Fruit fly (Drosophila melanogaster) whole organism, embryonic: ENCODE results near the gene CG6933.

Source experiments
- Abd-B ChIP-seq: fragments of 200-800 bp; sonication (Bioruptor generic); optimal IDR thresholded peaks from 2 replicates; lab custom pipeline; 2018; ENCODE audit warnings: missing biosample characterization, mild to moderate bottlenecking, missing genetic modification characterization, moderate library complexity
- Ada2b ChIP-seq: fragments of 200-800 bp; sonication (Bioruptor generic); IDR thresholded peaks from 2 replicates; pipeline ENCODE4 v1.3.6; 2022; ENCODE audit warnings: missing biosample characterization, missing genetic modification characterization
- Atf3 ChIP-seq: fragments of 200-800 bp; sonication (Bioruptor generic); optimal IDR thresholded peaks from 3 replicates; lab custom pipeline; 2016; ENCODE audit warnings: missing biosample characterization, missing genetic modification characterization
- B-H1 ChIP-seq: fragments of 200-800 bp; sonication (Bioruptor generic); IDR thresholded peaks from 3 replicates; pipeline ENCODE4 v1.3.6; 2022; ENCODE audit warnings: missing biosample characterization, missing genetic modification characterization
- CG10321 ChIP-seq: fragments of 200-800 bp; sonication (Bioruptor generic); IDR thresholded peaks from 2 replicates; pipeline ENCODE4 v1.3.6; 2022; ENCODE audit warnings: missing biosample characterization, missing genetic modification characterization
- CG10979 ChIP-seq: fragments of 200-800 bp; sonication (Bioruptor generic); optimal IDR thresholded peaks from 2 replicates; lab custom pipeline; 2018; ENCODE audit warnings: missing biosample characterization, mild to moderate bottlenecking, missing genetic modification characterization, moderate library complexity
- CG11696 ChIP-seq: fragments of 200-800 bp; sonication (Bioruptor generic); IDR thresholded peaks from 2 replicates; pipeline ENCODE4 v1.3.6; 2022; ENCODE audit warnings: missing biosample characterization, missing genetic modification characterization
- CG1233 ChIP-seq: fragments of 200-800 bp; sonication (Bioruptor generic); optimal IDR thresholded peaks from 4 replicates; lab custom pipeline; 2018; ENCODE audit warnings: missing biosample characterization, mild to moderate bottlenecking, missing genetic modification characterization
- CG12659 ChIP-seq: fragments of 200-800 bp; sonication (Bioruptor generic); optimal IDR thresholded peaks from 3 replicates; lab custom pipeline; 2017; ENCODE audit warnings: mild to moderate bottlenecking, missing biosample characterization, missing genetic modification reagents, missing genetic modification characterization
- CG13624 ChIP-seq: fragments of 200-800 bp; sonication (Bioruptor generic); optimal IDR thresholded peaks from 2 replicates; lab custom pipeline; 2016; ENCODE audit warnings: missing biosample characterization, missing genetic modification characterization
- CG14014 ChIP-seq: fragments of 200-800 bp; sonication (Bioruptor generic); IDR thresholded peaks from 2 replicates; pipeline ENCODE4 v1.3.6; 2022; ENCODE audit warnings: missing biosample characterization, missing genetic modification characterization
- CG15514 ChIP-seq: fragments of 200-800 bp; sonication (Bioruptor generic); optimal IDR thresholded peaks from 3 replicates; lab custom pipeline; 2017; ENCODE audit warnings: missing biosample characterization, missing genetic modification characterization, mild to moderate bottlenecking, moderate library complexity, missing genetic modification reagents
- CG15601 ChIP-seq: fragments of 200-800 bp; sonication (Bioruptor generic); optimal IDR thresholded peaks from 3 replicates; lab custom pipeline; 2019; ENCODE audit warnings: missing biosample characterization, mild to moderate bottlenecking, missing genetic modification characterization, moderate library complexity
- CG17361 ChIP-seq: fragments of 200-800 bp; sonication (Bioruptor generic); IDR thresholded peaks from 3 replicates; pipeline ENCODE4 v1.3.6; 2022; ENCODE audit warnings: missing biosample characterization, missing genetic modification characterization
- CG2120 ChIP-seq: fragments of 200-800 bp; sonication (Bioruptor generic); optimal IDR thresholded peaks from 3 replicates; lab custom pipeline; 2016; ENCODE audit warnings: missing biosample characterization, missing genetic modification characterization
- CG2875 ChIP-seq: fragments of 200-800 bp; sonication (Bioruptor generic); optimal IDR thresholded peaks from 2 replicates; lab custom pipeline; 2017; ENCODE audit warnings: missing biosample characterization, mild to moderate bottlenecking, missing genetic modification characterization, missing genetic modification reagents
- CG30431 ChIP-seq: fragments of 200-800 bp; sonication (Bioruptor generic); optimal IDR thresholded peaks from 2 replicates; lab custom pipeline; 2017; ENCODE audit warnings: missing biosample characterization, missing genetic modification characterization
- CG3065 ChIP-seq: fragments of 200-800 bp; sonication (Bioruptor generic); optimal IDR thresholded peaks from 2 replicates; lab custom pipeline; 2016; ENCODE audit warnings: missing biosample characterization, missing genetic modification characterization
- CG3407 ChIP-seq: fragments of 200-800 bp; sonication (Bioruptor generic); optimal IDR thresholded peaks from 2 replicates; lab custom pipeline; 2018; ENCODE audit warnings: missing biosample characterization, mild to moderate bottlenecking, missing genetic modification characterization
- CG3838 ChIP-seq: fragments of 200-800 bp; sonication (Bioruptor generic); optimal IDR thresholded peaks from 3 replicates; lab custom pipeline; 2016; ENCODE audit warnings: missing biosample characterization, missing genetic modification characterization
- CG9609 ChIP-seq: fragments of 200-800 bp; sonication (Bioruptor generic); optimal IDR thresholded peaks from 3 replicates; lab custom pipeline; 2016; ENCODE audit warnings: missing biosample characterization, missing genetic modification characterization
- Eip74EF ChIP-seq, 2 experiments: fragments of 200-800 bp in 1 of 2; fragments of >200 bp in 1 of 2; sonication (Bioruptor generic) in 1 of 2; optimal IDR thresholded peaks; 2 replicates each; lab custom pipeline; 2017 to 2019; ENCODE audit warnings: missing biosample characterization in 2 of 2, missing genetic modification characterization in 2 of 2, mild to moderate bottlenecking in 1 of 2, moderate library complexity in 1 of 2
- Fer1 ChIP-seq: fragments of 200-800 bp; sonication (Bioruptor generic); optimal IDR thresholded peaks from 2 replicates; lab custom pipeline; 2017; ENCODE audit warnings: missing biosample characterization, mild to moderate bottlenecking, missing genetic modification characterization
- Jarid2 ChIP-seq: fragments of 200-800 bp; sonication (Bioruptor generic); optimal IDR thresholded peaks from 3 replicates; lab custom pipeline; 2017; ENCODE audit warnings: mild to moderate bottlenecking, missing biosample characterization, missing genetic modification reagents, missing genetic modification characterization
- Poxn ChIP-seq: fragments of 200-800 bp; sonication (Bioruptor generic); IDR thresholded peaks from 2 replicates; pipeline ENCODE4 v1.3.6; 2022; ENCODE audit warnings: missing biosample characterization, missing genetic modification characterization
- Ptx1 ChIP-seq: fragments of 200-800 bp; sonication (Bioruptor generic); IDR thresholded peaks from 2 replicates; pipeline ENCODE4 v1.3.6; 2022; ENCODE audit warnings: missing biosample characterization, missing genetic modification characterization
- Sin3A ChIP-seq: fragments of >200 bp; optimal IDR thresholded peaks from 2 replicates; lab custom pipeline; 2018
- Six4 ChIP-seq: fragments of 200-800 bp; sonication (Bioruptor generic); optimal IDR thresholded peaks from 2 replicates; lab custom pipeline; 2016; ENCODE audit warnings: missing biosample characterization, missing genetic modification characterization
- Ssrp ChIP-seq: fragments of 200-800 bp; sonication (Bioruptor generic); optimal IDR thresholded peaks from 2 replicates; lab custom pipeline; 2018; ENCODE audit warnings: missing biosample characterization, mild to moderate bottlenecking, missing genetic modification characterization, moderate library complexity
- ase ChIP-seq: fragments of 200-800 bp; sonication (Bioruptor generic); IDR thresholded peaks from 3 replicates; pipeline ENCODE4 v1.3.6; 2022; ENCODE audit warnings: missing biosample characterization, missing genetic modification characterization
- ato ChIP-seq: fragments of 200-800 bp; sonication (Bioruptor generic); IDR thresholded peaks from 2 replicates; pipeline ENCODE4 v1.3.6; 2022; ENCODE audit warnings: missing biosample characterization, missing genetic modification characterization; ENCODE audit not compliant: partially characterized antibody
- cas ChIP-seq: fragments of 200-800 bp; sonication (Bioruptor generic); IDR thresholded peaks from 2 replicates; pipeline ENCODE4 v1.3.6; 2022; ENCODE audit warnings: missing biosample characterization, missing genetic modification characterization
- ci ChIP-seq: fragments of 200-800 bp; sonication (Bioruptor generic); IDR thresholded peaks from 3 replicates; pipeline ENCODE4 v1.3.6; 2022; ENCODE audit warnings: missing biosample characterization, missing genetic modification characterization
- danr ChIP-seq: fragments of 200-800 bp; sonication (Bioruptor generic); IDR thresholded peaks from 2 replicates; pipeline ENCODE4 v1.3.6; 2022; ENCODE audit warnings: missing biosample characterization, missing genetic modification characterization
- fd102C ChIP-seq: fragments of 200-800 bp; sonication (Bioruptor generic); optimal IDR thresholded peaks from 2 replicates; lab custom pipeline; 2018; ENCODE audit warnings: missing biosample characterization, mild to moderate bottlenecking, missing genetic modification characterization, moderate library complexity
- fd3F ChIP-seq: fragments of 200-800 bp; sonication (Bioruptor generic); optimal IDR thresholded peaks from 2 replicates; lab custom pipeline; 2018; ENCODE audit warnings: missing biosample characterization, mild to moderate bottlenecking, missing genetic modification characterization, moderate library complexity
- jumu ChIP-seq: fragments of 200-800 bp; sonication (Bioruptor generic); optimal IDR thresholded peaks from 3 replicates; lab custom pipeline; 2016; ENCODE audit warnings: missing biosample characterization, missing genetic modification characterization
- klu ChIP-seq: fragments of 200-800 bp; sonication (Bioruptor generic); IDR thresholded peaks from 2 replicates; pipeline ENCODE4 v1.3.6; 2022; ENCODE audit warnings: missing biosample characterization, missing genetic modification characterization
- luna ChIP-seq: fragments of 200-800 bp; sonication (Bioruptor generic); optimal IDR thresholded peaks from 2 replicates; lab custom pipeline; 2016; ENCODE audit warnings: missing biosample characterization, missing genetic modification characterization
- nau ChIP-seq: fragments of 200-800 bp; sonication (Bioruptor generic); optimal IDR thresholded peaks from 3 replicates; lab custom pipeline; 2017; ENCODE audit warnings: missing biosample characterization, mild to moderate bottlenecking, missing genetic modification characterization, missing genetic modification reagents
- odd ChIP-seq: fragments of 200-800 bp; sonication (Bioruptor generic); optimal IDR thresholded peaks from 2 replicates; lab custom pipeline; 2017; ENCODE audit warnings: missing biosample characterization, mild to moderate bottlenecking, missing genetic modification characterization
- pb ChIP-seq: fragments of 200-800 bp; sonication (Bioruptor generic); optimal IDR thresholded peaks from 3 replicates; lab custom pipeline; 2016; ENCODE audit warnings: missing biosample characterization, missing genetic modification characterization
- peb ChIP-seq: fragments of 200-800 bp; sonication (Bioruptor generic); IDR thresholded peaks from 2 replicates; pipeline ENCODE4 v1.3.6; 2022; ENCODE audit warnings: missing biosample characterization, missing genetic modification characterization
- pum ChIP-seq: fragments of 200-800 bp; sonication (Bioruptor generic); optimal IDR thresholded peaks from 2 replicates; lab custom pipeline; 2016; ENCODE audit warnings: missing biosample characterization, missing genetic modification characterization
- scrt ChIP-seq: fragments of 200-800 bp; sonication (Bioruptor generic); optimal IDR thresholded peaks from 2 replicates; lab custom pipeline; 2018; ENCODE audit warnings: missing biosample characterization, mild to moderate bottlenecking, missing genetic modification characterization, moderate library complexity
- sens ChIP-seq: fragments of 200-800 bp; sonication (Bioruptor generic); peaks from one replicate; lab custom pipeline; 2016; ENCODE audit warnings: missing biosample characterization, missing genetic modification characterization
- tap ChIP-seq: fragments of 200-800 bp; optimal IDR thresholded peaks from 3 replicates; lab custom pipeline; 2019; ENCODE audit warnings: missing biosample characterization, mild to moderate bottlenecking, missing genetic modification characterization, moderate library complexity
- tin ChIP-seq: fragments of 200-800 bp; sonication (Bioruptor generic); optimal IDR thresholded peaks from 3 replicates; lab custom pipeline; 2016; ENCODE audit warnings: missing biosample characterization, missing genetic modification characterization
- toy ChIP-seq: fragments of 200-800 bp; sonication (Bioruptor generic); IDR thresholded peaks from 2 replicates; pipeline ENCODE4 v1.3.6; 2022; ENCODE audit warnings: missing biosample characterization, missing genetic modification characterization
- usp ChIP-seq: fragments of >200 bp; optimal IDR thresholded peaks from 2 replicates; lab custom pipeline; 2017; ENCODE audit warnings: missing biosample characterization, missing genetic modification characterization
- yki ChIP-seq: fragments of >200 bp; optimal IDR thresholded peaks from 3 replicates; lab custom pipeline; 2018

Gene CG6933

DNA sequence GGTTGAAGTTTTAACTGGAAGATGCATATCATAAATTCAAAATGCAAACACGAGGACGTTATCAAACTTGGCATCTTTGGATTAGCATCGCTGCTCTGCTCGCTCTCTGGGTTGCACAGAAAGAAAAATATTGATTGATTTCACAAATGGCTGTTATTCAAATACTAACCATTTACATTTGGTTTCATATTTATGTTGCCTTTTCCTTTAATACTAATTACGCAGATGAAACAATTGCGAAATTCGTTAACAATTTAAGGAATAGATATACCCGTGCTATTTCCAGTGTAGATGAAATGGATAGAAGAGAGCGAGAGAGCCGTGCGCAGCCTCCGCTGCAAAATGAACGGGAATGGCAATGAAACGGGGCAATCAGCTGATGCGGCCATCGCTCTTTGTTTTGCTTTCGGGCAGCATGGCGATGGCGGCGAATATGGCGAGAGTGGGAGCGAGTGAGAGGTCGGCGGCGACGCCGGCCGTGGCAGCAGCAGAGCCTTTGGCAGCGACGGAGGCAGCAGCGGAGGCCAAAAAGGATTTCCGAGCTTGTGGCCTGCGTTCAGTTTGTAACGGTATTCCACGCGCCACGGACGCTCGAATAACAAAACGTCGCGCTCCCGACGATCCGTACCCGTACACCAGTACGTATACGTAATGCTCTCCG is 27.4 kb upstream of the CG6933 start, which contains the start of gene rdgC (continued):
- TF ChIP-seq Atf3 (GFP tag; lab: Kevin White, UChicago) (peak; percentile 89), Abd-B (GFP tag; lab: Kevin White, UChicago) (peak; percentile 96), CG3407 (GFP tag; lab: Kevin White, UChicago) (peak; percentile 85), danr (GFP tag; lab: Robert Waterston, UW) (peak; percentile 88), yki (lab: Kevin White, UChicago) (no peak), Ptx1 (GFP tag; lab: Robert Waterston, UW) (peak; percentile 96), CG14014 (GFP tag; lab: Robert Waterston, UW) (peak; percentile 95), CG30431 (GFP tag; lab: Kevin White, UChicago) (peak; percentile 77), CG17361 (GFP tag; lab: Robert Waterston, UW) (peak; percentile 96), tap (tag; lab: Kevin White, UChicago) (peak; percentile 98), CG13624 (GFP tag; lab: Kevin White, UChicago) (peak; percentile 97), usp (GFP tag; lab: Kevin White, UChicago) (no peak), fd3F (GFP tag; lab: Kevin White, UChicago) (peak; percentile 93), CG9609 (GFP tag; lab: Kevin White, UChicago) (peak; percentile 96), Sin3A (lab: Kevin White, UChicago) (no peak), CG1233 (GFP tag; lab: Kevin White, UChicago) (peak; percentile 96), CG2120 (GFP tag; lab: Kevin White, UChicago) (peak; percentile 97), nau (GFP tag; lab: Kevin White, UChicago) (peak; percentile 95), CG3838 (GFP tag; lab: Kevin White, UChicago) (peak; percentile 75), CG15601 (tag; lab: Kevin White, UChicago) (peak; percentile 85), Jarid2 (GFP tag; lab: Kevin White, UChicago) (peak; percentile 66), toy (GFP tag; lab: Robert Waterston, UW) (peak; percentile 92), B-H1 (peak; percentile 96), pum (peak; percentile 96), Ssrp (peak; percentile 91), Poxn (GFP tag; lab: Robert Waterston, UW) (peak; percentile 81), CG10321 (peak; percentile 80), cas (GFP tag; lab: Robert Waterston, UW) (peak; percentile 87), CG2875 (peak; percentile 88), ato (GFP tag; lab: Robert Waterston, UW) (no peak), pb (GFP tag; lab: Kevin White, UChicago) (peak; percentile 94), sens (GFP tag; lab: Kevin White, UChicago) (peak; percentile 99), fd102C (peak; percentile 56), klu (GFP tag; lab: Robert Waterston, UW) (peak; percentile 89), Ada2b (GFP tag; lab: Robert Waterston, UW) (peak; percentile 98), CG12659 (peak; percentile 96), scrt (GFP tag; lab: Kevin White, UChicago) (peak; percentile 94), peb (peak; percentile 92), ci (GFP tag; lab: Robert Waterston, UW) (peak; percentile 99), ase (peak; percentile 96), CG10979 (tag; lab: Kevin White, UChicago) (peak; percentile 91), CG3065 (GFP tag; lab: Kevin White, UChicago) (peak; percentile 81), odd (GFP tag; lab: Kevin White, UChicago) (peak; percentile 89), Six4 (GFP tag; lab: Kevin White, UChicago) (peak; percentile 95), jumu (GFP tag; lab: Kevin White, UChicago) (peak; percentile 95), CG11696 (GFP tag; lab: Robert Waterston, UW) (peak; percentile 86), Eip74EF (GFP tag; optimal IDR thresholded peaks at IDR 0.05; lab: Kevin White, UChicago) (peak in 1 of 2 experiments; percentile 96), Fer1 (GFP tag; lab: Kevin White, UChicago) (peak; percentile 96), CG15514 (peak; percentile 92), luna (GFP tag; lab: Kevin White, UChicago) (peak; percentile 86), tin (peak; percentile 94)
